Fruit fly (Drosophila melanogaster): ENCODE results near the gene CG6067.

DNA sequence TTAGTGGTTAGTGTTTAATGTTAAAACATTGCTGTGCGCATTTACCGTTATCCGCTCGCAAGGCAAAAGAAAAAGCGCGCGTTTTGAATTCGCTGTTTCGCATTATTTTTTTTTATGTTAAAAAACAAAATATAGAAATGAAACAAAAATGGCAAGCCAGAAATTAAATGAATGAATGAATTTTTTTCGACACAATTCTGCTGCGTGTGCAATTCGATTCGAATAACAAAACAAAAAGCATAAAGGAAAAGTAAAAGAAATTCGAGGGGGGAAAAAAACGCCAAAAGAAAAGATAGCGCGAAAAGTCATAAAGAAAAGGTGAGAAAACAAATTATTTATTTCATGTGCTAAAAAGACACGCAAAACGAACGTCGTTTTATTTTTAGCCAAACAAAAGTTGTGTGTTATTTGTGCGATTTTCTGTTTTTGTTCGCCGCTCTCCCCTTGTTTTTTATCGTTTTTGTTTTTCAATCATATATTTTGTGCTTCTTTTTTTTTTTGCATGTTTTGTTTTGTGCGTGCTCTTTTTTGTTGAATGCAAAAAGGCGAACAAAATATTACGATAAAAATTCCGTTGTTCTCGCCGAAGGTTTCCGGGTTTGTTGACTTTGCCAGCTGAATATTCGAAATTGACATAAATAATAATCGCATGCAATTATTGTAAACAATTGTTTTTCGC lies 38.0 kb upstream of the CG6067 start:
- TF ChIP-seq psq (optimal IDR thresholded peaks at IDR 0.05): no peak
- no peak for TF ChIP-seq CG8478 (optimal IDR thresholded peaks at IDR 0.05)
- no peak for TF ChIP-seq usp (GFP tag; optimal IDR thresholded peaks at IDR 0.05)
